Worm (Caenorhabditis elegans) whole organism, L4 larva: ENCODE measurements around the gene jkk-1.

Source experiments
- D1046.2 ChIP-seq: fragments of 200-800 bp; sonication (Bioruptor generic); IDR thresholded peaks from 2 replicates; pipeline ENCODE4 v1.3.6; 2022; ENCODE audit warnings: missing genetic modification characterization, missing compliant biosample characterization
- F10B5.3 ChIP-seq: sonication (generic microtip); optimal IDR thresholded peaks from 2 replicates; lab custom pipeline; 2016; ENCODE audit warnings: mild to moderate bottlenecking, missing genetic modification characterization, missing compliant biosample characterization
- Y48G9A.11 ChIP-seq: fragments of 200-800 bp; sonication (Bioruptor generic); IDR thresholded peaks from 2 replicates; pipeline ENCODE4 v1.3.6; 2022; ENCODE audit warnings: missing genetic modification reagents, missing genetic modification characterization, missing compliant biosample characterization
- Y5F2A.4 ChIP-seq: fragments of 200-800 bp; sonication (Bioruptor generic); optimal IDR thresholded peaks from 2 replicates; lab custom pipeline; 2018; ENCODE audit warnings: mild to moderate bottlenecking, missing genetic modification characterization, missing compliant biosample characterization
- Y75B8A.6 ChIP-seq: fragments of 200-800 bp; sonication (Bioruptor generic); IDR thresholded peaks from 2 replicates; pipeline ENCODE4 v1.3.6; 2022; ENCODE audit warnings: missing genetic modification reagents, missing genetic modification characterization, missing compliant biosample characterization
- ZK337.2 ChIP-seq: fragments of 200-800 bp; sonication (Bioruptor generic); IDR thresholded peaks from 2 replicates; pipeline ENCODE4 v1.3.6; 2022; ENCODE audit warnings: missing genetic modification reagents, missing genetic modification characterization, missing compliant biosample characterization
- ceh-20 ChIP-seq: fragments of 200-800 bp; sonication (Bioruptor generic); IDR thresholded peaks from 2 replicates; pipeline ENCODE4 v1.3.6; 2022; ENCODE audit warnings: missing genetic modification reagents, missing genetic modification characterization, missing compliant biosample characterization
- ceh-32 ChIP-seq: sonication (generic microtip); optimal IDR thresholded peaks from 2 replicates; lab custom pipeline; 2016; ENCODE audit warnings: mild to moderate bottlenecking, missing genetic modification characterization, missing compliant biosample characterization; ENCODE audit not compliant: poor library complexity
- ceh-44 ChIP-seq: fragments of 200-800 bp; sonication (Bioruptor generic); IDR thresholded peaks from 2 replicates; pipeline ENCODE4 v1.3.6; 2022; ENCODE audit warnings: missing genetic modification reagents, missing genetic modification characterization, missing compliant biosample characterization
- ctbp-1 ChIP-seq: fragments of 200-800 bp; sonication (Bioruptor generic); IDR thresholded peaks from 2 replicates; pipeline ENCODE4 v1.3.6; 2022; ENCODE audit warnings: missing genetic modification reagents, missing genetic modification characterization, missing compliant biosample characterization
- daf-16 ChIP-seq, 3 experiments: sonication (generic microtip); optimal IDR thresholded peaks; 2 replicates each; lab custom pipeline; 2016 to 2017; ENCODE audit warnings: missing genetic modification characterization in 3 of 3, missing genetic modification reagents in 3 of 3, mild to moderate bottlenecking in 2 of 3, missing compliant biosample characterization in 2 of 3, missing biosample characterization in 1 of 3, moderate library complexity in 1 of 3
- daf-19 ChIP-seq: fragments of 200-800 bp; sonication (Bioruptor generic); conservative IDR thresholded peaks from 2 replicates; pipeline ENCODE4 v1.3.6; 2022; ENCODE audit warnings: missing genetic modification characterization, missing compliant biosample characterization
- dmd-9 ChIP-seq: fragments of 200-800 bp; sonication (Bioruptor generic); IDR thresholded peaks from 2 replicates; pipeline ENCODE4 v1.3.6; 2022; ENCODE audit warnings: missing genetic modification reagents, missing genetic modification characterization, missing compliant biosample characterization
- dpl-1 ChIP-seq: fragments of 150-350 bp; optimal IDR thresholded peaks from 2 replicates; lab custom pipeline; 2014; ENCODE audit warnings: missing biosample characterization, missing genetic modification reagents, missing genetic modification characterization
- duxl-1 ChIP-seq: sonication (generic microtip); optimal IDR thresholded peaks from 2 replicates; lab custom pipeline; 2016; ENCODE audit warnings: mild to moderate bottlenecking, missing genetic modification characterization, moderate library complexity, missing compliant biosample characterization; ENCODE audit not compliant: poor library complexity
- egl-43 ChIP-seq: fragments of 200-800 bp; sonication (Bioruptor generic); IDR thresholded peaks from 2 replicates; pipeline ENCODE4 v1.3.6; 2022; ENCODE audit warnings: missing genetic modification reagents, missing genetic modification characterization, missing compliant biosample characterization
- fos-1 ChIP-seq: fragments of 150-350 bp; optimal IDR thresholded peaks from 2 replicates; lab custom pipeline; 2014; ENCODE audit warnings: missing biosample characterization, missing genetic modification characterization
- hif-1 ChIP-seq, 2 experiments: sonication (generic microtip); optimal IDR thresholded peaks; 2 replicates each; lab custom pipeline; 2016 to 2017; ENCODE audit warnings: missing compliant biosample characterization in 2 of 2, missing genetic modification characterization in 2 of 2, missing genetic modification reagents in 2 of 2, missing genotype in 2 of 2, mild to moderate bottlenecking in 1 of 2
- hmg-1.1 ChIP-seq: fragments of 200-800 bp; sonication (Bioruptor generic); IDR thresholded peaks from 2 replicates; pipeline ENCODE4 v1.3.6; 2022; ENCODE audit warnings: missing genetic modification reagents, missing genetic modification characterization, missing compliant biosample characterization
- jun-1 ChIP-seq: fragments of 150-350 bp; optimal IDR thresholded peaks from 2 replicates; lab custom pipeline; 2014; ENCODE audit warnings: missing biosample characterization, missing genetic modification reagents, missing genetic modification characterization
- lim-7 ChIP-seq: fragments of 200-800 bp; sonication (Bioruptor generic); IDR thresholded peaks from 2 replicates; pipeline ENCODE4 v1.3.6; 2022; ENCODE audit warnings: missing genetic modification characterization, missing compliant biosample characterization
- lin-13 ChIP-seq: fragments of 150-350 bp; optimal IDR thresholded peaks from 2 replicates; lab custom pipeline; 2014; ENCODE audit warnings: missing biosample characterization, missing genetic modification reagents, missing genetic modification characterization
- lin-15B ChIP-seq: fragments of 150-350 bp; sonication (generic microtip); optimal IDR thresholded peaks from 3 replicates; lab custom pipeline; 2014; ENCODE audit warnings: missing biosample characterization, missing genetic modification characterization
- lin-39 ChIP-seq: fragments of 150-350 bp; optimal IDR thresholded peaks from 2 replicates; lab custom pipeline; 2014; ENCODE audit warnings: missing biosample characterization, missing genetic modification reagents, missing genetic modification characterization
- lir-3 ChIP-seq: sonication (generic microtip); optimal IDR thresholded peaks from 2 replicates; lab custom pipeline; 2016; ENCODE audit warnings: mild to moderate bottlenecking, missing genetic modification characterization, missing compliant biosample characterization
- madf-5 ChIP-seq, 2 experiments: fragments of 200-800 bp; sonication (Bioruptor generic); IDR thresholded peaks; 2 replicates each; pipeline ENCODE4 v1.3.6; 2022; ENCODE audit warnings: missing compliant biosample characterization in 2 of 2, missing genetic modification characterization in 2 of 2
- mep-1 ChIP-seq: fragments of 150-350 bp; sonication (generic microtip); optimal IDR thresholded peaks from 3 replicates; lab custom pipeline; 2014; ENCODE audit warnings: missing biosample characterization, missing genetic modification characterization
- mxl-2 ChIP-seq: fragments of 200-800 bp; sonication (Bioruptor generic); conservative IDR thresholded peaks from 2 replicates; pipeline ENCODE4 v1.3.6; 2022; ENCODE audit warnings: missing genetic modification reagents, missing genetic modification characterization, missing compliant biosample characterization
- mxl-3 ChIP-seq: fragments of 200-800 bp; sonication (Bioruptor generic); optimal IDR thresholded peaks from 2 replicates; lab custom pipeline; 2018; ENCODE audit warnings: mild to moderate bottlenecking, missing genetic modification characterization, missing compliant biosample characterization
- nhr-111 ChIP-seq: fragments of 200-800 bp; sonication (Bioruptor generic); optimal IDR thresholded peaks from 2 replicates; lab custom pipeline; 2018; ENCODE audit warnings: mild to moderate bottlenecking, missing genetic modification characterization, missing compliant biosample characterization
- nhr-25 ChIP-seq: sonication (generic microtip); optimal IDR thresholded peaks from 2 replicates; lab custom pipeline; 2017; ENCODE audit warnings: missing genetic modification characterization, mild to moderate bottlenecking, missing compliant biosample characterization, antibody characterized with exemption, moderate library complexity, borderline replicate concordance; ENCODE audit not compliant: insufficient read depth
- nhr-28 ChIP-seq: fragments of 150-350 bp; optimal IDR thresholded peaks from 2 replicates; lab custom pipeline; 2014; ENCODE audit warnings: missing biosample characterization, missing genetic modification characterization
- nhr-41 ChIP-seq: fragments of 200-800 bp; sonication (Bioruptor generic); IDR thresholded peaks from 2 replicates; pipeline ENCODE4 v1.3.6; 2022; ENCODE audit warnings: missing genetic modification reagents, missing genetic modification characterization, missing compliant biosample characterization
- nhr-42 ChIP-seq: fragments of 200-800 bp; sonication (Bioruptor generic); IDR thresholded peaks from 2 replicates; pipeline ENCODE4 v1.3.6; 2022; ENCODE audit warnings: missing genetic modification characterization, missing compliant biosample characterization
- nhr-48 ChIP-seq: sonication (generic microtip); optimal IDR thresholded peaks from 2 replicates; lab custom pipeline; 2016; ENCODE audit warnings: mild to moderate bottlenecking, missing genetic modification characterization, missing compliant biosample characterization
- pha-4 ChIP-seq, 2 experiments: fragments of 150-350 bp in 1 of 2; fragments of 200-800 bp in 1 of 2; sonication (Bioruptor generic) in 1 of 2; IDR thresholded peaks in 1 of 2; optimal IDR thresholded peaks in 1 of 2; 2 replicates each; pipeline versions ENCODE4 v1.3.6 to Lab custom; 2014 to 2022; ENCODE audit warnings: missing genetic modification characterization in 2 of 2, missing genetic modification reagents in 2 of 2, missing biosample characterization in 1 of 2, missing compliant biosample characterization in 1 of 2
- php-3 ChIP-seq: fragments of 200-800 bp; sonication (Bioruptor generic); IDR thresholded peaks from 2 replicates; pipeline ENCODE4 v1.3.6; 2022; ENCODE audit warnings: missing genetic modification reagents, missing genetic modification characterization, missing compliant biosample characterization
- sdz-12 ChIP-seq: fragments of 200-800 bp; sonication (Bioruptor generic); optimal IDR thresholded peaks from 2 replicates; lab custom pipeline; 2018; ENCODE audit warnings: mild to moderate bottlenecking, missing genetic modification characterization, missing compliant biosample characterization
- spr-1 ChIP-seq: sonication (generic microtip); optimal IDR thresholded peaks from 2 replicates; lab custom pipeline; 2016; ENCODE audit warnings: mild to moderate bottlenecking, missing genetic modification characterization, missing compliant biosample characterization
- spr-3 ChIP-seq: fragments of 200-800 bp; sonication (Bioruptor generic); optimal IDR thresholded peaks from 2 replicates; lab custom pipeline; 2018; ENCODE audit warnings: mild to moderate bottlenecking, missing genetic modification characterization, missing compliant biosample characterization
- tra-1 ChIP-seq: fragments of 200-800 bp; sonication (Bioruptor generic); IDR thresholded peaks from 2 replicates; pipeline ENCODE4 v1.3.6; 2022; ENCODE audit warnings: missing genetic modification reagents, missing genetic modification characterization, missing compliant biosample characterization
- unc-130 ChIP-seq: sonication (generic microtip); optimal IDR thresholded peaks from 2 replicates; lab custom pipeline; 2016; ENCODE audit warnings: missing genetic modification reagents, missing genetic modification characterization, missing compliant biosample characterization
- unc-62 ChIP-seq, 3 experiments: fragments of 150-350 bp in 1 of 3; sonication (generic microtip); optimal IDR thresholded peaks in 2 of 3; peaks in 1 of 3; 1 replicate in 1 of 3; 2 replicates in 2 of 3; lab custom pipeline; 2014 to 2017; ENCODE audit warnings: missing biosample characterization in 3 of 3, missing genetic modification characterization in 3 of 3, missing genetic modification reagents in 3 of 3, missing genotype in 1 of 3
- zag-1 ChIP-seq: fragments of 150-350 bp; optimal IDR thresholded peaks from 2 replicates; lab custom pipeline; 2014; ENCODE audit warnings: missing biosample characterization, missing genetic modification characterization
- zfp-2 ChIP-seq: sonication (generic microtip); optimal IDR thresholded peaks from 2 replicates; lab custom pipeline; 2016; ENCODE audit warnings: mild to moderate bottlenecking, missing genetic modification characterization, missing compliant biosample characterization
- zfp-3 ChIP-seq: fragments of 200-800 bp; sonication (Bioruptor generic); conservative IDR thresholded peaks from 2 replicates; pipeline ENCODE4 v1.3.6; 2022; ENCODE audit warnings: missing genetic modification reagents, missing genetic modification characterization, missing compliant biosample characterization
- zip-11 ChIP-seq: fragments of 200-800 bp; sonication (Bioruptor generic); IDR thresholded peaks from 2 replicates; pipeline ENCODE4 v1.3.6; 2022; ENCODE audit warnings: missing genetic modification characterization, missing compliant biosample characterization

jkk-1 gene

ce11 chrX:5407271-5407670, 39.0 kb downstream of the jkk-1 start:
- no peak for TF ChIP-seq lin-13 (GFP tag; lab: Kevin White, UChicago)
- TF ChIP-seq unc-62 (GFP tag; optimal IDR thresholded peaks at IDR 0.05 in 1 of 2; lab: Kevin White, UChicago), result no peak
- TF ChIP-seq unc-62 (tag; optimal IDR thresholded peaks at IDR 0.05; lab: Kevin White, UChicago), result no peak
- TF ChIP-seq lin-15B (tag; lab: Kevin White, UChicago), result no peak
- TF ChIP-seq zag-1 (tag; lab: Kevin White, UChicago), result no peak
- peak; percentile 84 for TF ChIP-seq egl-43 (GFP tag; lab: Robert Waterston, UW)
- TF ChIP-seq jun-1 (tag; lab: Kevin White, UChicago), result no peak
- peak; percentile 11 for TF ChIP-seq F10B5.3 (tag; lab: Kevin White, UChicago)
- 0 out of 2 replicates have a peak, but pooled peaks have one; percentile 22 for TF ChIP-seq ceh-20 (GFP tag; lab: Robert Waterston, UW)
- TF ChIP-seq duxl-1 (tag; lab: Kevin White, UChicago), result peak; percentile 11
- TF ChIP-seq mxl-3 (GFP tag; lab: Kevin White, UChicago), result no peak
- TF ChIP-seq dpl-1, result no peak
- TF ChIP-seq tra-1 (GFP tag; lab: Robert Waterston, UW), result peak; percentile 69; the same call in 1 of the 2 replicates
- TF ChIP-seq lim-7 (GFP tag; lab: Robert Waterston, UW), result peak; percentile 82
- no peak for TF ChIP-seq zip-11 (GFP tag; lab: Robert Waterston, UW)
- TF ChIP-seq mep-1 (tag; lab: Kevin White, UChicago), result no peak
- TF ChIP-seq zfp-2 (tag; lab: Kevin White, UChicago), result no peak
- peak; percentile 51; the same call in 1 of the 2 replicates for TF ChIP-seq dmd-9 (GFP tag; lab: Robert Waterston, UW)
- no peak; the same call in 1 of the 2 replicates for TF ChIP-seq pha-4 (GFP tag; IDR thresholded peaks at IDR 0.05; lab: Robert Waterston, UW)
- no peak for TF ChIP-seq pha-4 (tag; optimal IDR thresholded peaks at IDR 0.05; lab: Kevin White, UChicago)
- peak in 1 of 2 experiments; percentile 50 for TF ChIP-seq daf-16 (GFP tag; optimal IDR thresholded peaks at IDR 0.05; lab: Kevin White, UChicago)
- TF ChIP-seq daf-16 (tag; optimal IDR thresholded peaks at IDR 0.05; lab: Kevin White, UChicago), result peak; percentile 25
- TF ChIP-seq ceh-44, result peak; percentile 68
- peak; percentile 14 for TF ChIP-seq unc-130 (GFP tag; lab: Kevin White, UChicago)
- TF ChIP-seq daf-19 (GFP tag; lab: Robert Waterston, UW), result no peak
- TF ChIP-seq ceh-32 (tag; lab: Kevin White, UChicago), result no peak
- TF ChIP-seq nhr-48 (tag; lab: Kevin White, UChicago), result no peak
- TF ChIP-seq php-3 (GFP tag; lab: Robert Waterston, UW), result peak; percentile 30; the same call in 1 of the 2 replicates
- TF ChIP-seq lin-39 (tag; lab: Kevin White, UChicago), result no peak
- peak; percentile 56 for TF ChIP-seq hmg-1.1
- 0 out of 2 replicates have a peak, but pooled peaks have one; percentile 17 for TF ChIP-seq ZK337.2
- TF ChIP-seq spr-3 (GFP tag; lab: Kevin White, UChicago), result peak; percentile 52
- no peak for TF ChIP-seq fos-1 (tag; lab: Kevin White, UChicago)
- TF ChIP-seq madf-5 (GFP tag; IDR thresholded peaks at IDR 0.05; lab: Robert Waterston, UW), result peak in 1 of 2 experiments; percentile 73; a peak in 1 of 4 replicates
- 0 out of 2 replicates have a peak, but pooled peaks have one; percentile 27 for TF ChIP-seq Y75B8A.6 (GFP tag; lab: Robert Waterston, UW)
- peak; percentile 67; the same call in 1 of the 2 replicates for TF ChIP-seq nhr-41 (GFP tag; lab: Robert Waterston, UW)
- peak; percentile 9 for TF ChIP-seq Y5F2A.4 (GFP tag; lab: Kevin White, UChicago)
- TF ChIP-seq ctbp-1, result 0 out of 2 replicates have a peak, but pooled peaks have one; percentile 41
- TF ChIP-seq nhr-28 (tag; lab: Kevin White, UChicago), result no peak
- peak; percentile 33; the same call in 1 of the 2 replicates for TF ChIP-seq Y48G9A.11 (GFP tag; lab: Robert Waterston, UW)
- TF ChIP-seq zfp-3 (GFP tag; lab: Robert Waterston, UW), result 0 out of 2 replicates have a peak, but pooled peaks have one; percentile 56
- TF ChIP-seq D1046.2, result peak; percentile 59; the same call in 1 of the 2 replicates
- TF ChIP-seq spr-1, result peak; percentile 28
- no peak for TF ChIP-seq hif-1 (tag; optimal IDR thresholded peaks at IDR 0.05; lab: Kevin White, UChicago)
- TF ChIP-seq lir-3 (tag; lab: Kevin White, UChicago), result no peak
- TF ChIP-seq sdz-12 (GFP tag; lab: Kevin White, UChicago), result no peak
- 0 out of 2 replicates have a peak, but pooled peaks have one; percentile 27 for TF ChIP-seq nhr-42 (GFP tag; lab: Robert Waterston, UW)
- TF ChIP-seq nhr-111 (GFP tag; lab: Kevin White, UChicago), result peak; percentile 61
- no peak for TF ChIP-seq nhr-25 (tag; lab: Kevin White, UChicago)
- no peak for TF ChIP-seq mxl-2
